Fruit fly (Drosophila melanogaster) whole organism, embryonic: Measurements from ENCODE around the gene Ras85D.

Source experiments
- Adf1 ChIP-seq: fragments of 200-800 bp; sonication (Bioruptor generic); IDR thresholded peaks from 2 replicates; pipeline ENCODE4 v1.3.6; 2022; ENCODE audit warnings: missing biosample characterization, missing genetic modification characterization
- Atf-2 ChIP-seq: fragments of 200-800 bp; sonication (Bioruptor generic); optimal IDR thresholded peaks from 2 replicates; lab custom pipeline; 2016; ENCODE audit warnings: missing biosample characterization, missing genetic modification characterization
- CG11398 ChIP-seq: fragments of 200-800 bp; sonication (Bioruptor generic); optimal IDR thresholded peaks from 2 replicates; lab custom pipeline; 2016; ENCODE audit warnings: missing biosample characterization, missing genetic modification characterization
- CG11560 ChIP-seq: fragments of 200-800 bp; sonication (Bioruptor generic); IDR thresholded peaks from 3 replicates; pipeline ENCODE4 v1.3.6; 2022; ENCODE audit warnings: missing biosample characterization, missing genetic modification characterization
- CG14050 ChIP-seq: fragments of 200-800 bp; sonication (Bioruptor generic); IDR thresholded peaks from 3 replicates; pipeline ENCODE4 v1.3.6; 2022; ENCODE audit warnings: missing biosample characterization, missing genetic modification characterization
- CG17361 ChIP-seq: fragments of 200-800 bp; sonication (Bioruptor generic); IDR thresholded peaks from 3 replicates; pipeline ENCODE4 v1.3.6; 2022; ENCODE audit warnings: missing biosample characterization, missing genetic modification characterization
- CG17385 ChIP-seq: fragments of 200-800 bp; sonication (Bioruptor generic); optimal IDR thresholded peaks from 3 replicates; lab custom pipeline; 2018; ENCODE audit warnings: missing biosample characterization, mild to moderate bottlenecking, missing genetic modification characterization
- CG18476 ChIP-seq: fragments of 200-800 bp; sonication (Bioruptor generic); optimal IDR thresholded peaks from 2 replicates; lab custom pipeline; 2016; ENCODE audit warnings: missing biosample characterization, mild to moderate bottlenecking, missing genetic modification characterization
- CG18764 ChIP-seq: fragments of 200-800 bp; sonication (Bioruptor generic); optimal IDR thresholded peaks from 3 replicates; lab custom pipeline; 2016; ENCODE audit warnings: missing biosample characterization, missing genetic modification characterization
- CG3065 ChIP-seq: fragments of 200-800 bp; sonication (Bioruptor generic); optimal IDR thresholded peaks from 2 replicates; lab custom pipeline; 2016; ENCODE audit warnings: missing biosample characterization, missing genetic modification characterization
- CG31224 ChIP-seq: fragments of 200-800 bp; sonication (Bioruptor generic); IDR thresholded peaks from 2 replicates; pipeline ENCODE4 v1.3.6; 2022; ENCODE audit warnings: missing biosample characterization, missing genetic modification characterization
- CG31388 ChIP-seq: fragments of 200-800 bp; sonication (Bioruptor generic); optimal IDR thresholded peaks from 2 replicates; lab custom pipeline; 2016; ENCODE audit warnings: missing biosample characterization, missing genetic modification characterization
- CG34376 ChIP-seq: fragments of 200-800 bp; sonication (Bioruptor generic); optimal IDR thresholded peaks from 2 replicates; lab custom pipeline; 2018; ENCODE audit warnings: missing biosample characterization, mild to moderate bottlenecking, missing genetic modification characterization
- CG3838 ChIP-seq: fragments of 200-800 bp; sonication (Bioruptor generic); optimal IDR thresholded peaks from 3 replicates; lab custom pipeline; 2016; ENCODE audit warnings: missing biosample characterization, missing genetic modification characterization
- CG6765 ChIP-seq: fragments of 200-800 bp; sonication (Bioruptor generic); optimal IDR thresholded peaks from 3 replicates; lab custom pipeline; 2017; ENCODE audit warnings: missing biosample characterization, mild to moderate bottlenecking, missing genetic modification characterization
- CG6854 ChIP-seq: fragments of 200-800 bp; sonication (Bioruptor generic); optimal IDR thresholded peaks from 3 replicates; lab custom pipeline; 2017; ENCODE audit warnings: missing biosample characterization, mild to moderate bottlenecking, missing genetic modification characterization
- CG7372 ChIP-seq: fragments of 200-800 bp; sonication (Bioruptor generic); IDR thresholded peaks from 2 replicates; pipeline ENCODE4 v1.3.6; 2022; ENCODE audit warnings: missing biosample characterization, missing genetic modification characterization
- CG8290 ChIP-seq, 3 experiments: fragments of 200-800 bp; sonication (Bioruptor generic); optimal IDR thresholded peaks; 2 replicates each; lab custom pipeline; 2016 to 2019; ENCODE audit warnings: missing biosample characterization in 3 of 3, missing genetic modification characterization in 3 of 3, mild to moderate bottlenecking in 2 of 3, moderate library complexity in 1 of 3
- CG8944 ChIP-seq: fragments of 200-800 bp; sonication (Bioruptor generic); optimal IDR thresholded peaks from 3 replicates; lab custom pipeline; 2016; ENCODE audit warnings: missing biosample characterization, missing genetic modification characterization
- CG9437 ChIP-seq: fragments of 200-800 bp; sonication (Bioruptor generic); optimal IDR thresholded peaks from 2 replicates; lab custom pipeline; 2018; ENCODE audit warnings: missing biosample characterization, mild to moderate bottlenecking, missing genetic modification characterization
- CkIIα-i1 ChIP-seq: fragments of 200-800 bp; sonication (Bioruptor generic); IDR thresholded peaks from 2 replicates; pipeline ENCODE4 v1.3.6; 2022; ENCODE audit warnings: missing biosample characterization, missing genetic modification characterization
- CoRest ChIP-seq: fragments of 200-800 bp; sonication (Bioruptor generic); optimal IDR thresholded peaks from 3 replicates; lab custom pipeline; 2018; ENCODE audit warnings: missing biosample characterization, mild to moderate bottlenecking, missing genetic modification characterization, moderate library complexity
- Fer1 ChIP-seq: fragments of 200-800 bp; sonication (Bioruptor generic); optimal IDR thresholded peaks from 2 replicates; lab custom pipeline; 2017; ENCODE audit warnings: missing biosample characterization, mild to moderate bottlenecking, missing genetic modification characterization
- H15 ChIP-seq: fragments of 200-800 bp; sonication (Bioruptor generic); IDR thresholded peaks from 3 replicates; pipeline ENCODE4 v1.3.6; 2022; ENCODE audit warnings: missing biosample characterization, missing genetic modification characterization
- HHEX ChIP-seq: fragments of 200-800 bp; sonication (Bioruptor generic); optimal IDR thresholded peaks from 3 replicates; lab custom pipeline; 2017; ENCODE audit warnings: missing biosample characterization, mild to moderate bottlenecking, missing genetic modification characterization, missing genetic modification reagents
- Hsf ChIP-seq: fragments of 200-800 bp; sonication (Bioruptor generic); optimal IDR thresholded peaks from 3 replicates; lab custom pipeline; 2016; ENCODE audit warnings: missing biosample characterization, missing genetic modification characterization
- MBD-R2 ChIP-seq: fragments of 200-800 bp; sonication (Bioruptor generic); IDR thresholded peaks from 2 replicates; pipeline ENCODE4 v1.3.6; 2022; ENCODE audit warnings: missing biosample characterization, missing genetic modification characterization
- Mes4 ChIP-seq: fragments of 200-800 bp; sonication (Bioruptor generic); optimal IDR thresholded peaks from 2 replicates; lab custom pipeline; 2016; ENCODE audit warnings: missing biosample characterization, missing genetic modification characterization
- Poxn ChIP-seq: fragments of 200-800 bp; sonication (Bioruptor generic); IDR thresholded peaks from 2 replicates; pipeline ENCODE4 v1.3.6; 2022; ENCODE audit warnings: missing biosample characterization, missing genetic modification characterization
- Sry-δ ChIP-seq: fragments of 200-800 bp; sonication (Bioruptor generic); optimal IDR thresholded peaks from 2 replicates; lab custom pipeline; 2016; ENCODE audit warnings: missing biosample characterization, missing genetic modification characterization
- Xrp1 ChIP-seq: fragments of 200-800 bp; sonication (Bioruptor generic); IDR thresholded peaks from 2 replicates; pipeline ENCODE4 v1.3.6; 2022; ENCODE audit warnings: missing biosample characterization, missing genetic modification characterization
- bigmax ChIP-seq: fragments of 200-800 bp; sonication (Bioruptor generic); optimal IDR thresholded peaks from 2 replicates; lab custom pipeline; 2018; ENCODE audit warnings: missing biosample characterization, mild to moderate bottlenecking, missing genetic modification characterization
- bowl ChIP-seq: fragments of 200-800 bp; sonication (Bioruptor generic); IDR thresholded peaks from 2 replicates; pipeline ENCODE4 v1.3.6; 2022; ENCODE audit warnings: missing biosample characterization, missing genetic modification characterization
- cato ChIP-seq: fragments of 200-800 bp; sonication (Bioruptor generic); optimal IDR thresholded peaks from 2 replicates; lab custom pipeline; 2016; ENCODE audit warnings: missing biosample characterization, missing genetic modification characterization, borderline replicate concordance
- chif ChIP-seq, 2 experiments: fragments of 200-800 bp; sonication (Bioruptor generic); optimal IDR thresholded peaks; 3 replicates each; lab custom pipeline; 2016; ENCODE audit warnings: missing biosample characterization in 2 of 2, missing genetic modification characterization in 2 of 2
- dm ChIP-seq: fragments of 200-800 bp; sonication (Bioruptor generic); optimal IDR thresholded peaks from 3 replicates; lab custom pipeline; 2016; ENCODE audit warnings: missing biosample characterization, missing genetic modification characterization
- fu2 ChIP-seq: fragments of 200-800 bp; sonication (Bioruptor generic); optimal IDR thresholded peaks from 2 replicates; lab custom pipeline; 2016; ENCODE audit warnings: missing biosample characterization, missing genetic modification characterization
- gfzf ChIP-seq: fragments of 200-800 bp; sonication (Bioruptor generic); optimal IDR thresholded peaks from 2 replicates; lab custom pipeline; 2016; ENCODE audit warnings: missing biosample characterization, mild to moderate bottlenecking, missing genetic modification characterization, moderate library complexity
- gsb-n ChIP-seq: fragments of 200-800 bp; sonication (Bioruptor generic); optimal IDR thresholded peaks from 3 replicates; lab custom pipeline; 2018; ENCODE audit warnings: missing biosample characterization, mild to moderate bottlenecking, missing genetic modification characterization
- hbn ChIP-seq: fragments of 200-800 bp; sonication (Bioruptor generic); IDR thresholded peaks from 2 replicates; pipeline ENCODE4 v1.3.6; 2022; ENCODE audit warnings: missing biosample characterization, missing genetic modification characterization; ENCODE audit not compliant: partially characterized antibody
- lov ChIP-seq, 2 experiments: fragments of 200-800 bp in 1 of 2; fragments of >200 bp in 1 of 2; sonication (Bioruptor generic) in 1 of 2; IDR thresholded peaks in 1 of 2; optimal IDR thresholded peaks in 1 of 2; 2 replicates in 1 of 2; 3 replicates in 1 of 2; pipeline versions ENCODE4 v1.3.6 to Lab custom; 2017 to 2022; ENCODE audit warnings: missing biosample characterization in 1 of 2, missing genetic modification characterization in 1 of 2
- nerfin-1 ChIP-seq: fragments of 200-800 bp; sonication (Bioruptor generic); optimal IDR thresholded peaks from 3 replicates; lab custom pipeline; 2019; ENCODE audit warnings: missing biosample characterization, mild to moderate bottlenecking, missing genetic modification characterization, moderate library complexity
- pfk ChIP-seq: fragments of 200-800 bp; sonication (Bioruptor generic); optimal IDR thresholded peaks from 2 replicates; lab custom pipeline; 2018; ENCODE audit warnings: missing biosample characterization, mild to moderate bottlenecking, missing genetic modification characterization, moderate library complexity
- pzg ChIP-seq: fragments of 200-800 bp; sonication (Bioruptor generic); optimal IDR thresholded peaks from 3 replicates; lab custom pipeline; 2018; ENCODE audit warnings: missing biosample characterization, mild to moderate bottlenecking, missing genetic modification characterization, moderate library complexity
- run ChIP-seq: fragments of 200-800 bp; sonication (Bioruptor generic); optimal IDR thresholded peaks from 3 replicates; lab custom pipeline; 2018; ENCODE audit warnings: missing biosample characterization, mild to moderate bottlenecking, missing genetic modification characterization
- sima ChIP-seq: fragments of 200-800 bp; sonication (Bioruptor generic); optimal IDR thresholded peaks from 2 replicates; lab custom pipeline; 2016; ENCODE audit warnings: missing biosample characterization, missing genetic modification characterization
- sqz ChIP-seq: fragments of 200-800 bp; sonication (Bioruptor generic); optimal IDR thresholded peaks from 3 replicates; lab custom pipeline; 2018; ENCODE audit warnings: missing biosample characterization, mild to moderate bottlenecking, missing genetic modification characterization
- ssp ChIP-seq: fragments of 200-800 bp; sonication (Bioruptor generic); IDR thresholded peaks from 2 replicates; pipeline ENCODE4 v1.3.6; 2022; ENCODE audit warnings: missing biosample characterization, missing genetic modification characterization
- tap ChIP-seq: fragments of 200-800 bp; optimal IDR thresholded peaks from 3 replicates; lab custom pipeline; 2019; ENCODE audit warnings: missing biosample characterization, mild to moderate bottlenecking, missing genetic modification characterization, moderate library complexity
- wor ChIP-seq: fragments of 200-800 bp; sonication (Bioruptor generic); IDR thresholded peaks from 2 replicates; pipeline ENCODE4 v1.3.6; 2022; ENCODE audit warnings: missing biosample characterization, missing genetic modification characterization
- yki ChIP-seq: fragments of >200 bp; optimal IDR thresholded peaks from 3 replicates; lab custom pipeline; 2018

The Ras85D gene

dm6 chr3R:9513052-9513420 lies at the start of gene Ras85D, which contains the start of gene Rlb1 (continued):
- peak; percentile 60 for TF ChIP-seq HHEX (GFP tag; lab: Kevin White, UChicago)
- TF ChIP-seq ssp: no peak
- TF ChIP-seq MBD-R2 (GFP tag; lab: Robert Waterston, UW): no peak
- peak; percentile 38 for TF ChIP-seq CG11398 (GFP tag; lab: Kevin White, UChicago)
- TF ChIP-seq CG6765 (GFP tag; lab: Kevin White, UChicago): peak; percentile 28
- TF ChIP-seq gsb-n (tag; lab: Kevin White, UChicago): no peak
- peak; percentile 20 for TF ChIP-seq CG17385 (GFP tag; lab: Kevin White, UChicago)
- TF ChIP-seq CG6854 (GFP tag; lab: Kevin White, UChicago): no peak
- TF ChIP-seq pfk: peak; percentile 35
- no peak for TF ChIP-seq H15
- TF ChIP-seq nerfin-1 (tag; lab: Kevin White, UChicago): peak; percentile 51
- TF ChIP-seq CG3065: peak; percentile 76
- TF ChIP-seq run (tag; lab: Kevin White, UChicago): no peak
- TF ChIP-seq CG8290 (GFP tag; optimal IDR thresholded peaks at IDR 0.05; lab: Kevin White, UChicago): peak; percentile 70
- TF ChIP-seq CG8290 (tag; optimal IDR thresholded peaks at IDR 0.05; lab: Kevin White, UChicago): peak in 1 of 2 experiments; percentile 62
- peak; percentile 69 for TF ChIP-seq Fer1
- peak; percentile 57 for TF ChIP-seq CG18764 (GFP tag; lab: Kevin White, UChicago)
- peak; percentile 69 for TF ChIP-seq CG18476 (GFP tag; lab: Kevin White, UChicago)
- TF ChIP-seq CG9437 (GFP tag; lab: Kevin White, UChicago): peak; percentile 44
- peak; percentile 74 for TF ChIP-seq Atf-2
- TF ChIP-seq CG34376 (GFP tag; lab: Kevin White, UChicago): peak; percentile 73
- TF ChIP-seq CkIIα-i1 (GFP tag; lab: Robert Waterston, UW): no peak
- peak; percentile 13 for TF ChIP-seq tap (tag; lab: Kevin White, UChicago)
- TF ChIP-seq chif (GFP tag; optimal IDR thresholded peaks at IDR 0.05; lab: Kevin White, UChicago): peak; percentile 72 to 74
- TF ChIP-seq CG3838 (GFP tag; lab: Kevin White, UChicago): peak; percentile 61
- TF ChIP-seq dm (GFP tag; lab: Kevin White, UChicago): peak; percentile 92
- peak; percentile 40 for TF ChIP-seq gfzf (GFP tag; lab: Kevin White, UChicago)
- no peak for TF ChIP-seq lov (optimal IDR thresholded peaks at IDR 0.05; lab: Kevin White, UChicago)
- TF ChIP-seq lov (GFP tag; IDR thresholded peaks at IDR 0.05; lab: Robert Waterston, UW): no peak
- no peak for TF ChIP-seq Poxn (GFP tag; lab: Robert Waterston, UW)
- TF ChIP-seq hbn (GFP tag; lab: Robert Waterston, UW): no peak
- no peak for TF ChIP-seq Adf1 (GFP tag; lab: Robert Waterston, UW)
- peak; percentile 51 for TF ChIP-seq Mes4 (GFP tag; lab: Kevin White, UChicago)
- TF ChIP-seq fu2: peak; percentile 77
- TF ChIP-seq CoRest (tag; lab: Kevin White, UChicago): peak; percentile 79
- no peak for TF ChIP-seq CG31388
- TF ChIP-seq bigmax (GFP tag; lab: Kevin White, UChicago): no peak
- TF ChIP-seq CG31224 (GFP tag; lab: Robert Waterston, UW): no peak
- no peak for TF ChIP-seq CG14050 (GFP tag; lab: Robert Waterston, UW)
- no peak for TF ChIP-seq CG7372 (GFP tag; lab: Robert Waterston, UW)
- TF ChIP-seq CG11560 (tag; lab: Robert Waterston, UW): no peak
- TF ChIP-seq cato (GFP tag; lab: Kevin White, UChicago): peak; percentile 25
- no peak for TF ChIP-seq sima (GFP tag; lab: Kevin White, UChicago)
- TF ChIP-seq Hsf (GFP tag; lab: Kevin White, UChicago): peak; percentile 75
- peak; percentile 77 for TF ChIP-seq CG8944 (GFP tag; lab: Kevin White, UChicago)
- TF ChIP-seq wor (GFP tag; lab: Robert Waterston, UW): no peak
- TF ChIP-seq Xrp1 (GFP tag; lab: Robert Waterston, UW): no peak
- no peak for TF ChIP-seq sqz (GFP tag; lab: Kevin White, UChicago)
- TF ChIP-seq bowl (GFP tag; lab: Robert Waterston, UW): no peak
- peak; percentile 99 for TF ChIP-seq Sry-δ
- no peak for TF ChIP-seq yki (lab: Kevin White, UChicago)
- TF ChIP-seq pzg (GFP tag; lab: Kevin White, UChicago): peak; percentile 85
- no peak for TF ChIP-seq CG17361 (GFP tag; lab: Robert Waterston, UW)
